Worm (Caenorhabditis elegans) whole organism, L4 larva: ENCODE data around the gene C16C8.9.

Experiments used
- F49E8.2 ChIP-seq: sonication (generic microtip); optimal IDR thresholded peaks from 2 replicates; lab custom pipeline; 2016; ENCODE audit warnings: missing compliant biosample characterization, mild to moderate bottlenecking, missing genetic modification characterization, borderline replicate concordance
- ceh-62 ChIP-seq: sonication (generic microtip); optimal IDR thresholded peaks from 2 replicates; lab custom pipeline; 2017; ENCODE audit warnings: missing biosample characterization, missing genetic modification characterization
- daf-12 ChIP-seq: fragments of 150-350 bp; optimal IDR thresholded peaks from 2 replicates; lab custom pipeline; 2014; ENCODE audit warnings: missing biosample characterization, missing genetic modification reagents, missing genetic modification characterization
- madf-5 ChIP-seq, 2 experiments: fragments of 200-800 bp; sonication (Bioruptor generic); IDR thresholded peaks; 2 replicates each; pipeline ENCODE4 v1.3.6; 2022; ENCODE audit warnings: missing compliant biosample characterization in 2 of 2, missing genetic modification characterization in 2 of 2
- pqm-1 ChIP-seq: sonication (generic microtip); optimal IDR thresholded peaks from 2 replicates; lab custom pipeline; 2017; ENCODE audit warnings: missing biosample characterization, missing genetic modification characterization
- spr-3 ChIP-seq: fragments of 200-800 bp; sonication (Bioruptor generic); optimal IDR thresholded peaks from 2 replicates; lab custom pipeline; 2018; ENCODE audit warnings: mild to moderate bottlenecking, missing genetic modification characterization, missing compliant biosample characterization

- no peak for TF ChIP-seq spr-3 (GFP tag; lab: Kevin White, UChicago)
- no peak for TF ChIP-seq pqm-1 (tag; lab: Kevin White, UChicago)
- TF ChIP-seq ceh-62 = no peak
- no peak for TF ChIP-seq F49E8.2 (tag; lab: Kevin White, UChicago)
- TF ChIP-seq madf-5 (GFP tag; IDR thresholded peaks at IDR 0.05; lab: Robert Waterston, UW) = no peak
- TF ChIP-seq daf-12 (tag; lab: Kevin White, UChicago) = no peak
These were observed 25.6 kb downstream of the C16C8.9 start for ce11 chrII:3437393-3437792.
